Worm (Caenorhabditis elegans) whole organism, L4 larva: ENCODE data around the gene H06H21.8.
A peak's percentile ranks its signal among the peaks of the same experiment; 100 is the strongest.

Experiments
- F26F4.8 ChIP-seq: fragments of 200-800 bp; sonication (Bioruptor generic); conservative IDR thresholded peaks from 2 replicates; pipeline ENCODE4 v1.3.6; 2022; ENCODE audit warnings: missing genetic modification characterization, missing compliant biosample characterization
- F49E8.2 ChIP-seq: sonication (generic microtip); optimal IDR thresholded peaks from 2 replicates; lab custom pipeline; 2016; ENCODE audit warnings: missing compliant biosample characterization, mild to moderate bottlenecking, missing genetic modification characterization, borderline replicate concordance
- T20F7.1 ChIP-seq: fragments of 200-800 bp; sonication (Bioruptor generic); optimal IDR thresholded peaks from 2 replicates; lab custom pipeline; 2018; ENCODE audit warnings: mild to moderate bottlenecking, missing genetic modification characterization, missing compliant biosample characterization
- Y48G9A.11 ChIP-seq: fragments of 200-800 bp; sonication (Bioruptor generic); IDR thresholded peaks from 2 replicates; pipeline ENCODE4 v1.3.6; 2022; ENCODE audit warnings: missing genetic modification reagents, missing genetic modification characterization, missing compliant biosample characterization
- aha-1 ChIP-seq: fragments of 150-350 bp; peaks from one replicate; lab custom pipeline; 2014; ENCODE audit warnings: missing biosample characterization, missing genetic modification characterization
- arid-1 ChIP-seq: fragments of 200-800 bp; sonication (Bioruptor generic); conservative IDR thresholded peaks from 2 replicates; pipeline ENCODE4 v1.3.6; 2022; ENCODE audit warnings: missing genetic modification reagents, missing genetic modification characterization, missing compliant biosample characterization
- ceh-28 ChIP-seq: fragments of 150-350 bp; optimal IDR thresholded peaks from 2 replicates; lab custom pipeline; 2014; ENCODE audit warnings: missing biosample characterization, missing genetic modification reagents, missing genetic modification characterization
- ctbp-1 ChIP-seq: fragments of 200-800 bp; sonication (Bioruptor generic); IDR thresholded peaks from 2 replicates; pipeline ENCODE4 v1.3.6; 2022; ENCODE audit warnings: missing genetic modification reagents, missing genetic modification characterization, missing compliant biosample characterization
- daf-12 ChIP-seq: fragments of 150-350 bp; optimal IDR thresholded peaks from 2 replicates; lab custom pipeline; 2014; ENCODE audit warnings: missing biosample characterization, missing genetic modification reagents, missing genetic modification characterization
- daf-16 ChIP-seq, 3 experiments: sonication (generic microtip); optimal IDR thresholded peaks; 2 replicates each; lab custom pipeline; 2016 to 2017; ENCODE audit warnings: missing genetic modification characterization in 3 of 3, missing genetic modification reagents in 3 of 3, mild to moderate bottlenecking in 2 of 3, missing compliant biosample characterization in 2 of 3, missing biosample characterization in 1 of 3, moderate library complexity in 1 of 3
- daf-19 ChIP-seq: fragments of 200-800 bp; sonication (Bioruptor generic); conservative IDR thresholded peaks from 2 replicates; pipeline ENCODE4 v1.3.6; 2022; ENCODE audit warnings: missing genetic modification characterization, missing compliant biosample characterization
- dmd-6 ChIP-seq: fragments of 200-800 bp; sonication (Bioruptor generic); IDR thresholded peaks from 2 replicates; pipeline ENCODE4 v1.3.6; 2022; ENCODE audit warnings: missing genetic modification reagents, missing genetic modification characterization, missing compliant biosample characterization
- dpl-1 ChIP-seq: fragments of 150-350 bp; optimal IDR thresholded peaks from 2 replicates; lab custom pipeline; 2014; ENCODE audit warnings: missing biosample characterization, missing genetic modification reagents, missing genetic modification characterization
- dve-1 ChIP-seq: sonication (generic microtip); optimal IDR thresholded peaks from 2 replicates; lab custom pipeline; 2017; ENCODE audit warnings: antibody characterized with exemption, mild to moderate bottlenecking, missing genetic modification characterization, missing compliant biosample characterization; ENCODE audit not compliant: insufficient read depth
- fkh-10 ChIP-seq: fragments of 150-350 bp; optimal IDR thresholded peaks from 2 replicates; lab custom pipeline; 2014; ENCODE audit warnings: missing biosample characterization, missing genetic modification reagents, missing genetic modification characterization
- gei-8 ChIP-seq: fragments of 200-800 bp; sonication (Bioruptor generic); optimal IDR thresholded peaks from 2 replicates; lab custom pipeline; 2018; ENCODE audit warnings: mild to moderate bottlenecking, missing genetic modification characterization, missing compliant biosample characterization
- hif-1 ChIP-seq, 2 experiments: sonication (generic microtip); optimal IDR thresholded peaks; 2 replicates each; lab custom pipeline; 2016 to 2017; ENCODE audit warnings: missing compliant biosample characterization in 2 of 2, missing genetic modification characterization in 2 of 2, missing genetic modification reagents in 2 of 2, missing genotype in 2 of 2, mild to moderate bottlenecking in 1 of 2
- hlh-11 ChIP-seq: fragments of 200-800 bp; sonication (Bioruptor generic); optimal IDR thresholded peaks from 2 replicates; lab custom pipeline; 2018; ENCODE audit warnings: mild to moderate bottlenecking, missing genetic modification characterization, missing compliant biosample characterization
- hlh-30 ChIP-seq: sonication (generic microtip); optimal IDR thresholded peaks from 2 replicates; lab custom pipeline; 2017; ENCODE audit warnings: antibody characterized with exemption, mild to moderate bottlenecking, missing genetic modification characterization, missing compliant biosample characterization; ENCODE audit not compliant: insufficient read depth
- jun-1 ChIP-seq: fragments of 150-350 bp; optimal IDR thresholded peaks from 2 replicates; lab custom pipeline; 2014; ENCODE audit warnings: missing biosample characterization, missing genetic modification reagents, missing genetic modification characterization
- lin-29 ChIP-seq: fragments of 200-800 bp; sonication (Bioruptor generic); IDR thresholded peaks from 2 replicates; pipeline ENCODE4 v1.3.6; 2022; ENCODE audit warnings: missing genetic modification reagents, missing genetic modification characterization, missing compliant biosample characterization
- lin-39 ChIP-seq: fragments of 150-350 bp; optimal IDR thresholded peaks from 2 replicates; lab custom pipeline; 2014; ENCODE audit warnings: missing biosample characterization, missing genetic modification reagents, missing genetic modification characterization
- mdt-29 ChIP-seq: fragments of 200-800 bp; sonication (Bioruptor generic); IDR thresholded peaks from 2 replicates; pipeline ENCODE4 v1.3.6; 2022; ENCODE audit warnings: missing genetic modification reagents, missing genetic modification characterization, missing compliant biosample characterization
- mxl-2 ChIP-seq: fragments of 200-800 bp; sonication (Bioruptor generic); conservative IDR thresholded peaks from 2 replicates; pipeline ENCODE4 v1.3.6; 2022; ENCODE audit warnings: missing genetic modification reagents, missing genetic modification characterization, missing compliant biosample characterization
- nhr-10 ChIP-seq: fragments of 150-350 bp; optimal IDR thresholded peaks from 2 replicates; lab custom pipeline; 2014; ENCODE audit warnings: missing biosample characterization, missing genetic modification characterization
- nhr-11 ChIP-seq: fragments of 150-350 bp; optimal IDR thresholded peaks from 2 replicates; lab custom pipeline; 2014; ENCODE audit warnings: missing biosample characterization, missing genetic modification characterization
- nhr-28 ChIP-seq: fragments of 150-350 bp; optimal IDR thresholded peaks from 2 replicates; lab custom pipeline; 2014; ENCODE audit warnings: missing biosample characterization, missing genetic modification characterization
- nhr-48 ChIP-seq: sonication (generic microtip); optimal IDR thresholded peaks from 2 replicates; lab custom pipeline; 2016; ENCODE audit warnings: mild to moderate bottlenecking, missing genetic modification characterization, missing compliant biosample characterization
- nhr-6 ChIP-seq: fragments of 150-350 bp; optimal IDR thresholded peaks from 2 replicates; lab custom pipeline; 2014; ENCODE audit warnings: missing biosample characterization, missing genetic modification characterization
- pha-4 ChIP-seq, 2 experiments: fragments of 150-350 bp in 1 of 2; fragments of 200-800 bp in 1 of 2; sonication (Bioruptor generic) in 1 of 2; IDR thresholded peaks in 1 of 2; optimal IDR thresholded peaks in 1 of 2; 2 replicates each; pipeline versions ENCODE4 v1.3.6 to Lab custom; 2014 to 2022; ENCODE audit warnings: missing genetic modification characterization in 2 of 2, missing genetic modification reagents in 2 of 2, missing biosample characterization in 1 of 2, missing compliant biosample characterization in 1 of 2
- php-3 ChIP-seq: fragments of 200-800 bp; sonication (Bioruptor generic); IDR thresholded peaks from 2 replicates; pipeline ENCODE4 v1.3.6; 2022; ENCODE audit warnings: missing genetic modification reagents, missing genetic modification characterization, missing compliant biosample characterization
- pqm-1 ChIP-seq: sonication (generic microtip); optimal IDR thresholded peaks from 2 replicates; lab custom pipeline; 2017; ENCODE audit warnings: missing biosample characterization, missing genetic modification characterization
- skn-1 ChIP-seq: fragments of 150-350 bp; optimal IDR thresholded peaks from 2 replicates; lab custom pipeline; 2014; ENCODE audit warnings: missing biosample characterization, missing genetic modification characterization
- snpc-4 ChIP-seq: fragments of 150-350 bp; optimal IDR thresholded peaks from 2 replicates; lab custom pipeline; 2014; ENCODE audit warnings: missing biosample characterization, missing genetic modification characterization
- tag-97 ChIP-seq: fragments of 200-800 bp; sonication (Bioruptor generic); IDR thresholded peaks from 2 replicates; pipeline ENCODE4 v1.3.6; 2022; ENCODE audit warnings: missing genetic modification characterization, missing compliant biosample characterization
- unc-130 ChIP-seq: sonication (generic microtip); optimal IDR thresholded peaks from 2 replicates; lab custom pipeline; 2016; ENCODE audit warnings: missing genetic modification reagents, missing genetic modification characterization, missing compliant biosample characterization
- vab-7 ChIP-seq: fragments of 200-800 bp; sonication (Bioruptor generic); IDR thresholded peaks from 2 replicates; pipeline ENCODE4 v1.3.6; 2022; ENCODE audit warnings: missing genetic modification reagents, missing genetic modification characterization, missing compliant biosample characterization
- zfp-2 ChIP-seq: sonication (generic microtip); optimal IDR thresholded peaks from 2 replicates; lab custom pipeline; 2016; ENCODE audit warnings: mild to moderate bottlenecking, missing genetic modification characterization, missing compliant biosample characterization
- ztf-11 ChIP-seq: fragments of 150-350 bp; optimal IDR thresholded peaks from 2 replicates; lab custom pipeline; 2014; ENCODE audit warnings: missing biosample characterization, missing genetic modification characterization

Gene H06H21.8

ce11 chrIV:4846793-4847192 lies 25.9 kb upstream of the H06H21.8 start, which contains the start of gene tat-2:
Gene tat-2, minus strand, starts transcription at chrIV:4846893.
- TF ChIP-seq jun-1 (no peak), snpc-4 (tag; lab: Kevin White, UChicago) (no peak), ctbp-1 (GFP tag; lab: Robert Waterston, UW) (no peak), ztf-11 (tag; lab: Kevin White, UChicago) (no peak), nhr-48 (tag; lab: Kevin White, UChicago) (no peak)

- TF ChIP-seq skn-1, result no peak
- peak; percentile 69 for TF ChIP-seq pqm-1 (tag; lab: Kevin White, UChicago)
- TF ChIP-seq dve-1 (tag; lab: Kevin White, UChicago), result no peak
- TF ChIP-seq lin-29 (GFP tag; lab: Robert Waterston, UW), result no peak
- TF ChIP-seq nhr-28 (tag; lab: Kevin White, UChicago), result peak; percentile 8
Measured at ce11 chrIV:4842030-4842429, 21.1 kb upstream of the H06H21.8 start.

- no peak for TF ChIP-seq T20F7.1
- peak; percentile 91 for TF ChIP-seq aha-1 (tag; lab: Kevin White, UChicago)
- TF ChIP-seq nhr-6, result no peak
- no peak for TF ChIP-seq ceh-28 (tag; lab: Kevin White, UChicago)
- TF ChIP-seq, all 104 proteins: peak for 1
Measured at ce11 chrIV:4829641-4830040, 8.7 kb upstream of the H06H21.8 start.

- TF ChIP-seq lin-39 (tag; lab: Kevin White, UChicago), result no peak
- TF ChIP-seq zfp-2 (tag; lab: Kevin White, UChicago), result no peak
- no peak for TF ChIP-seq nhr-11 (tag; lab: Kevin White, UChicago)
- TF ChIP-seq pha-4 (GFP tag; IDR thresholded peaks at IDR 0.05; lab: Robert Waterston, UW), result no peak
- TF ChIP-seq pha-4 (tag; optimal IDR thresholded peaks at IDR 0.05; lab: Kevin White, UChicago), result no peak
- no peak for TF ChIP-seq mxl-2 (GFP tag; lab: Robert Waterston, UW)
- no peak for TF ChIP-seq gei-8 (GFP tag; lab: Kevin White, UChicago)
- TF ChIP-seq daf-12 (tag; lab: Kevin White, UChicago), result no peak
- TF ChIP-seq Y48G9A.11 (GFP tag; lab: Robert Waterston, UW), result no peak
- TF ChIP-seq lin-29 (GFP tag; lab: Robert Waterston, UW), result no peak
- TF ChIP-seq mdt-29, result no peak
- no peak for TF ChIP-seq dpl-1 (GFP tag; lab: Kevin White, UChicago)
- no peak for TF ChIP-seq hlh-30
- no peak for TF ChIP-seq tag-97 (GFP tag; lab: Robert Waterston, UW)
- TF ChIP-seq unc-130, result no peak
- TF ChIP-seq fkh-10 (GFP tag; lab: Kevin White, UChicago), result no peak
- TF ChIP-seq arid-1 (GFP tag; lab: Robert Waterston, UW), result no peak
- no peak for TF ChIP-seq F49E8.2 (tag; lab: Kevin White, UChicago)
- no peak for TF ChIP-seq hif-1 (tag; optimal IDR thresholded peaks at IDR 0.05; lab: Kevin White, UChicago)
- TF ChIP-seq F26F4.8 (GFP tag; lab: Robert Waterston, UW), result no peak
- TF ChIP-seq vab-7, result no peak
Measured at ce11 chrIV:4827219-4827618, 6.3 kb upstream of the H06H21.8 start, which contains the start of gene mpz-4. Gene mpz-4, minus strand, starts transcription at chrIV:4827319.

ce11 chrIV:4821843-4822242 lies 912 bp upstream of the H06H21.8 start:
- TF ChIP-seq dmd-6 (GFP tag; lab: Robert Waterston, UW) (peak; percentile 90), php-3 (GFP tag; lab: Robert Waterston, UW) (0 out of 2 replicates have a peak, but pooled peaks have one; percentile 6), zfp-2 (tag; lab: Kevin White, UChicago) (no peak), nhr-10 (tag; lab: Kevin White, UChicago) (no peak), daf-19 (GFP tag; lab: Robert Waterston, UW) (no peak), hlh-11 (peak; percentile 34), T20F7.1 (peak; percentile 50), pha-4 (GFP tag; IDR thresholded peaks at IDR 0.05; lab: Robert Waterston, UW) (peak; percentile 20; the same call in 1 of the 2 replicates), pha-4 (tag; optimal IDR thresholded peaks at IDR 0.05; lab: Kevin White, UChicago) (no peak), lin-39 (tag; lab: Kevin White, UChicago) (no peak), daf-16 (GFP tag; optimal IDR thresholded peaks at IDR 0.05; lab: Kevin White, UChicago) (peak in 1 of 2 experiments; percentile 23), daf-16 (tag; optimal IDR thresholded peaks at IDR 0.05; lab: Kevin White, UChicago) (peak; percentile 93), nhr-48 (tag; lab: Kevin White, UChicago) (peak; percentile 40), dve-1 (tag; lab: Kevin White, UChicago) (peak; percentile 83)
